Fruit fly (Drosophila melanogaster): Measurements from ENCODE around the gene Alg11.

dm6 chr3L:21652124-21652523 is 26.5 kb downstream of the Alg11 start:
- TF ChIP-seq Hr78 (GFP tag; optimal IDR thresholded peaks at IDR 0.05) (no peak), fru (GFP tag; optimal IDR thresholded peaks at IDR 0.05) (no peak), lola (GFP tag; optimal IDR thresholded peaks at IDR 0.05) (no peak), dmrt93B (GFP tag; optimal IDR thresholded peaks at IDR 0.05) (no peak), dsf (GFP tag; optimal IDR thresholded peaks at IDR 0.05; ENCODE audit: borderline replicate concordance) (no peak), brk (GFP tag; optimal IDR thresholded peaks at IDR 0.05) (no peak), Hnf4 (GFP tag; optimal IDR thresholded peaks at IDR 0.05) (no peak), pan (optimal IDR thresholded peaks at IDR 0.05) (no peak), Sp1 (GFP tag; optimal IDR thresholded peaks at IDR 0.05) (no peak), usp (GFP tag; optimal IDR thresholded peaks at IDR 0.05) (no peak), Rel (GFP tag; optimal IDR thresholded peaks at IDR 0.05) (no peak), Rel (tag; optimal IDR thresholded peaks at IDR 0.05) (no peak), Myc (optimal IDR thresholded peaks at IDR 0.05) (no peak), br (GFP tag; optimal IDR thresholded peaks at IDR 0.05) (no peak)
